Worm (Caenorhabditis elegans) whole organism, L1 larva: ENCODE results near the gene F46B3.9.

Experiments
- C34B4.2 ChIP-seq: sonication (generic microtip); optimal IDR thresholded peaks from 2 replicates; lab custom pipeline; 2017; ENCODE audit warnings: mild to moderate bottlenecking, missing genetic modification characterization, missing compliant biosample characterization
- aha-1 ChIP-seq: fragments of 150-350 bp; optimal IDR thresholded peaks from 2 replicates; lab custom pipeline; 2014; ENCODE audit warnings: missing biosample characterization, missing genetic modification characterization
- blmp-1 ChIP-seq: fragments of 150-350 bp; optimal IDR thresholded peaks from 2 replicates; lab custom pipeline; 2014; ENCODE audit warnings: missing biosample characterization, missing genetic modification characterization
- ceh-90 ChIP-seq: sonication (generic microtip); optimal IDR thresholded peaks from 2 replicates; lab custom pipeline; 2016; ENCODE audit warnings: missing genetic modification characterization, missing compliant biosample characterization
- fkh-10 ChIP-seq: sonication (generic microtip); optimal IDR thresholded peaks from 2 replicates; lab custom pipeline; 2017; ENCODE audit warnings: missing biosample characterization, missing genetic modification reagents, missing genetic modification characterization
- mep-1 ChIP-seq: fragments of 150-350 bp; optimal IDR thresholded peaks from 2 replicates; lab custom pipeline; 2014; ENCODE audit warnings: missing biosample characterization, missing genetic modification characterization
- nhr-237 ChIP-seq: fragments of 150-350 bp; optimal IDR thresholded peaks from 2 replicates; lab custom pipeline; 2014; ENCODE audit warnings: missing biosample characterization, missing genetic modification characterization
- snpc-4 ChIP-seq: fragments of 150-350 bp; optimal IDR thresholded peaks from 2 replicates; lab custom pipeline; 2014; ENCODE audit warnings: missing biosample characterization, missing genetic modification characterization

DNA sequence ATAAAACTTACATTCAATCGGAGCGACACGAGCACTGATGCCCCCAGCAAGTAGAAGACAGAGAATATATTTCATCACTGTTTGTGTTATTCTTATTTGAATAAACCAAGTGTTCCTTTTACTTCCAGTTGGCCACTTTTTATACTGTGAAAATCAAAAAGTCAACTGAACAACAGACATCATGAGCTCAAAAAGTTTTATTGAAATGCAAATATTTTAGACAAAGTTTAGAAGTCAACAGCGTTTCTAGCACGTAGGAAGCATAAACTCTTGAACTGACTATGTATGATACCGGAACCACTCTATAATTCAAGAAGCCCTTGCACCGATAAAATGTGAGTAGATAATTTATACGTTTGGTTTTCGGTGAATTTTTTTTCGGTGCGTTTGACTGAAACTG is 5.3 kb upstream of the F46B3.9 start, which contains the start of gene F46B3.14:
- TF ChIP-seq ceh-90 (tag; lab: Kevin White, UChicago): no peak
- no peak for TF ChIP-seq fkh-10 (GFP tag; lab: Kevin White, UChicago)
- no peak for TF ChIP-seq mep-1 (tag; lab: Kevin White, UChicago)
- no peak for TF ChIP-seq C34B4.2 (tag; lab: Kevin White, UChicago)
- TF ChIP-seq aha-1 (tag; lab: Kevin White, UChicago): no peak
- TF ChIP-seq blmp-1 (tag; lab: Kevin White, UChicago): no peak
- no peak for TF ChIP-seq nhr-237 (tag; lab: Kevin White, UChicago)
- TF ChIP-seq snpc-4: no peak
